Worm (Caenorhabditis elegans): Measurements from ENCODE around the gene F41B4.1.

DNA sequence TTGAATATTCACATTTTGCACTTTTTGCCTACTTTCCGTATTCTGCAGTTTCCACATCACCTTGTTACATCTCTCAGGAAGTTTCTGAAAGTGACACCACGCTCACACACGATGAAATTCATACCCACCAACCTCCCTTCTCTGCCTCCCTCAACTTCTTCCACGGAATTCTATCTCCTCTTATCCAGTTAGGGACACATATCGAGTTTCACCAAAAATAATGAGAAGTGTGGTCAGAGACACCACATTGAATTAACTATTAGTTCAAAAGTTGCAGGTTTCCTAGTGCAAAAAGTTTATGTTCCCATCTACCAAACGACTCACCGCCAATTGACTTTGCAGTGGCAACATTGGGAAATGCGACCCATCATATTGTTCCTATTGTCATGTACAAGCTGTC, 24.8 kb upstream of the F41B4.1 start:
- TF ChIP-seq flt-1 (GFP tag; IDR thresholded peaks at IDR 0.05) (no peak), ama-1 (optimal IDR thresholded peaks at IDR 0.05) (no peak)
